Fruit fly (Drosophila melanogaster) whole organism, pupa: Measurements from ENCODE around the gene CG11279.

Source experiments
- CG10348 ChIP-seq: fragments of 200-800 bp; sonication (Bioruptor generic); IDR thresholded peaks from 2 replicates; pipeline ENCODE4 v1.3.6; 2022; ENCODE audit warnings: missing biosample characterization, missing genetic modification characterization
- CG12605 ChIP-seq: fragments of 200-800 bp; sonication (Bioruptor generic); IDR thresholded peaks from 2 replicates; pipeline ENCODE4 v1.3.6; 2022; ENCODE audit warnings: missing biosample characterization, missing genetic modification characterization
- CG13204 ChIP-seq: fragments of 200-800 bp; sonication (Bioruptor generic); optimal IDR thresholded peaks from 2 replicates; lab custom pipeline; 2018; ENCODE audit warnings: missing biosample characterization, mild to moderate bottlenecking, missing genetic modification characterization, moderate library complexity
- CG14655 ChIP-seq: fragments of 200-800 bp; sonication (Bioruptor generic); optimal IDR thresholded peaks from 3 replicates; lab custom pipeline; 2017; ENCODE audit warnings: mild to moderate bottlenecking, missing biosample characterization, missing genetic modification reagents, missing genetic modification characterization
- CG15710 ChIP-seq: fragments of 200-800 bp; sonication (Bioruptor generic); optimal IDR thresholded peaks from 2 replicates; lab custom pipeline; 2018; ENCODE audit warnings: missing biosample characterization, mild to moderate bottlenecking, missing genetic modification characterization, moderate library complexity
- CG17806 ChIP-seq: fragments of 200-800 bp; sonication (Bioruptor generic); optimal IDR thresholded peaks from 2 replicates; lab custom pipeline; 2018; ENCODE audit warnings: missing biosample characterization, mild to moderate bottlenecking, missing genetic modification characterization, moderate library complexity
- CG32121 ChIP-seq: fragments of 200-800 bp; sonication (Bioruptor generic); IDR thresholded peaks from 2 replicates; pipeline ENCODE4 v1.3.6; 2022; ENCODE audit warnings: missing biosample characterization, missing genetic modification characterization
- CG34367 ChIP-seq: fragments of 200-800 bp; sonication (Bioruptor generic); optimal IDR thresholded peaks from 2 replicates; lab custom pipeline; 2018; ENCODE audit warnings: missing biosample characterization, mild to moderate bottlenecking, missing genetic modification characterization
- CG4496 ChIP-seq: fragments of 200-800 bp; sonication (Bioruptor generic); IDR thresholded peaks from 3 replicates; pipeline ENCODE4 v1.3.6; 2022; ENCODE audit warnings: missing biosample characterization, missing genetic modification characterization
- CG8159 ChIP-seq: fragments of 200-800 bp; sonication (Bioruptor generic); optimal IDR thresholded peaks from 3 replicates; lab custom pipeline; 2018; ENCODE audit warnings: missing biosample characterization, mild to moderate bottlenecking, missing genetic modification characterization, moderate library complexity
- CG8301 ChIP-seq: fragments of 200-800 bp; sonication (Bioruptor generic); optimal IDR thresholded peaks from 2 replicates; lab custom pipeline; 2018; ENCODE audit warnings: missing biosample characterization, mild to moderate bottlenecking, missing genetic modification characterization
- CG9948 ChIP-seq: fragments of 200-800 bp; sonication (Bioruptor generic); optimal IDR thresholded peaks from 2 replicates; lab custom pipeline; 2018; ENCODE audit warnings: missing biosample characterization, mild to moderate bottlenecking, missing genetic modification characterization, moderate library complexity
- D1 ChIP-seq: fragments of 200-800 bp; sonication (Bioruptor generic); optimal IDR thresholded peaks from 2 replicates; lab custom pipeline; 2018; ENCODE audit warnings: missing biosample characterization, mild to moderate bottlenecking, missing genetic modification characterization, moderate library complexity
- EcR ChIP-seq: fragments of 200-800 bp; sonication (Bioruptor generic); optimal IDR thresholded peaks from 3 replicates; lab custom pipeline; 2019; ENCODE audit warnings: missing biosample characterization, missing genetic modification characterization, mild to moderate bottlenecking, moderate library complexity, missing genetic modification reagents
- Ets98B ChIP-seq: fragments of 200-800 bp; sonication (Bioruptor generic); IDR thresholded peaks from 2 replicates; pipeline ENCODE4 v1.3.6; 2022; ENCODE audit warnings: missing biosample characterization, missing genetic modification characterization
- Pif1A ChIP-seq: fragments of 200-800 bp; sonication (Bioruptor generic); optimal IDR thresholded peaks from 3 replicates; lab custom pipeline; 2016; ENCODE audit warnings: missing biosample characterization, missing genetic modification characterization
- Pif1B ChIP-seq: fragments of 200-800 bp; sonication (Bioruptor generic); optimal IDR thresholded peaks from 3 replicates; lab custom pipeline; 2016; ENCODE audit warnings: missing biosample characterization, missing genetic modification characterization
- Snoo ChIP-seq: fragments of 200-800 bp; sonication (Bioruptor generic); optimal IDR thresholded peaks from 3 replicates; lab custom pipeline; 2017; ENCODE audit warnings: missing biosample characterization, mild to moderate bottlenecking, missing genetic modification characterization, inconsistent platforms
- fd96Ca ChIP-seq: fragments of 200-800 bp; sonication (Bioruptor generic); IDR thresholded peaks from 3 replicates; pipeline ENCODE4 v1.3.6; 2022; ENCODE audit warnings: missing biosample characterization, missing genetic modification characterization
- gl ChIP-seq: fragments of 200-800 bp; sonication (Bioruptor generic); optimal IDR thresholded peaks from 2 replicates; lab custom pipeline; 2018; ENCODE audit warnings: missing biosample characterization, mild to moderate bottlenecking, missing genetic modification characterization
- rn ChIP-seq: fragments of 200-800 bp; sonication (Bioruptor generic); IDR thresholded peaks from 2 replicates; pipeline ENCODE4 v1.3.6; 2022; ENCODE audit warnings: missing biosample characterization, missing genetic modification characterization

The CG11279 gene

dm6 chr3L:13058429-13058828 is 11.7 kb downstream of the CG11279 start:
- TF ChIP-seq EcR (GFP tag; lab: Kevin White, UChicago) = no peak
- no peak for TF ChIP-seq CG32121 (GFP tag; lab: Robert Waterston, UW)
- TF ChIP-seq CG15710 = no peak
- TF ChIP-seq D1 (tag; lab: Kevin White, UChicago) = no peak
- no peak for TF ChIP-seq fd96Ca (GFP tag; lab: Robert Waterston, UW)
- no peak for TF ChIP-seq CG12605 (GFP tag; lab: Robert Waterston, UW)
- TF ChIP-seq Ets98B (GFP tag; lab: Robert Waterston, UW) = no peak
- TF ChIP-seq rn (GFP tag; lab: Robert Waterston, UW) = no peak
- TF ChIP-seq CG14655 = no peak
- no peak for TF ChIP-seq CG8301
- TF ChIP-seq CG4496 (GFP tag; lab: Robert Waterston, UW) = no peak
- TF ChIP-seq CG34367 (tag; lab: Kevin White, UChicago) = no peak
- TF ChIP-seq CG13204 (GFP tag; lab: Kevin White, UChicago) = no peak
- no peak for TF ChIP-seq Pif1B (GFP tag; lab: Kevin White, UChicago)
- TF ChIP-seq CG8159 (tag; lab: Kevin White, UChicago) = no peak
- no peak for TF ChIP-seq CG9948 (tag; lab: Kevin White, UChicago)

- TF ChIP-seq gl (no peak), CG34367 (tag; lab: Kevin White, UChicago) (no peak), CG10348 (no peak), CG15710 (no peak), Ets98B (GFP tag; lab: Robert Waterston, UW) (no peak), CG14655 (no peak)
Observed at dm6 chr3L:13061322-13061809, 14.6 kb downstream of the CG11279 start, which contains the start of the genes CG14115 and CG34428. Gene CG14115, minus strand, starts transcription at chr3L:13061422. Gene CG34428, plus strand, starts transcription at chr3L:13061759.

dm6 chr3L:13062746-13063145 is 16.0 kb downstream of the CG11279 start, which contains the start of gene CG34429:
Gene CG34429, plus strand, starts transcription at chr3L:13063046.
- TF ChIP-seq CG10348 (no peak), CG32121 (GFP tag; lab: Robert Waterston, UW) (no peak), CG8159 (tag; lab: Kevin White, UChicago) (no peak), Snoo (no peak), Ets98B (GFP tag; lab: Robert Waterston, UW) (no peak), EcR (GFP tag; lab: Kevin White, UChicago) (no peak), CG14655 (no peak), fd96Ca (GFP tag; lab: Robert Waterston, UW) (no peak), Pif1B (GFP tag; lab: Kevin White, UChicago) (no peak), CG8301 (no peak), gl (no peak), CG15710 (no peak), CG17806 (no peak), CG4496 (GFP tag; lab: Robert Waterston, UW) (no peak), CG34367 (tag; lab: Kevin White, UChicago) (no peak), CG12605 (GFP tag; lab: Robert Waterston, UW) (no peak), D1 (tag; lab: Kevin White, UChicago) (no peak), Pif1A (GFP tag; lab: Kevin White, UChicago) (no peak), CG9948 (tag; lab: Kevin White, UChicago) (no peak), rn (GFP tag; lab: Robert Waterston, UW) (no peak)
- TF ChIP-seq, all 21 proteins: peak for 0

- TF ChIP-seq CG13204 (GFP tag; lab: Kevin White, UChicago) = no peak
- no peak for TF ChIP-seq CG17806
- TF ChIP-seq EcR (GFP tag; lab: Kevin White, UChicago) = no peak
- TF ChIP-seq CG15710 = no peak
- no peak for TF ChIP-seq fd96Ca (GFP tag; lab: Robert Waterston, UW)
- no peak for TF ChIP-seq gl
- no peak for TF ChIP-seq CG10348
- TF ChIP-seq Pif1B (GFP tag; lab: Kevin White, UChicago) = no peak
- no peak for TF ChIP-seq Snoo
- TF ChIP-seq CG9948 (tag; lab: Kevin White, UChicago) = no peak
- TF ChIP-seq CG14655 = no peak
- TF ChIP-seq CG32121 (GFP tag; lab: Robert Waterston, UW) = no peak
- TF ChIP-seq CG4496 (GFP tag; lab: Robert Waterston, UW) = no peak
- TF ChIP-seq rn (GFP tag; lab: Robert Waterston, UW) = no peak
- TF ChIP-seq CG8159 (tag; lab: Kevin White, UChicago) = no peak
- no peak for TF ChIP-seq Ets98B (GFP tag; lab: Robert Waterston, UW)
- TF ChIP-seq D1 (tag; lab: Kevin White, UChicago) = no peak
- no peak for TF ChIP-seq Pif1A (GFP tag; lab: Kevin White, UChicago)
Observed at dm6 chr3L:13064346-13064745, 17.6 kb downstream of the CG11279 start.

dm6 chr3L:13064935-13065334 is 18.2 kb downstream of the CG11279 start:
- TF ChIP-seq CG4496 (GFP tag; lab: Robert Waterston, UW) = no peak
- no peak for TF ChIP-seq Snoo
- no peak for TF ChIP-seq rn (GFP tag; lab: Robert Waterston, UW)

dm6 chr3L:13065619-13066018 is 18.8 kb downstream of the CG11279 start:
- TF ChIP-seq D1 (tag; lab: Kevin White, UChicago) = no peak
- TF ChIP-seq CG12605 (GFP tag; lab: Robert Waterston, UW) = no peak
- no peak for TF ChIP-seq CG34367 (tag; lab: Kevin White, UChicago)
- no peak for TF ChIP-seq CG9948 (tag; lab: Kevin White, UChicago)
- no peak for TF ChIP-seq CG17806
- no peak for TF ChIP-seq CG14655
- TF ChIP-seq CG8301 = no peak
- no peak for TF ChIP-seq CG4496 (GFP tag; lab: Robert Waterston, UW)
- no peak for TF ChIP-seq fd96Ca (GFP tag; lab: Robert Waterston, UW)
- no peak for TF ChIP-seq EcR (GFP tag; lab: Kevin White, UChicago)
- TF ChIP-seq Pif1A (GFP tag; lab: Kevin White, UChicago) = no peak
- TF ChIP-seq CG15710 = no peak
- no peak for TF ChIP-seq CG8159 (tag; lab: Kevin White, UChicago)
- no peak for TF ChIP-seq CG10348
- no peak for TF ChIP-seq CG13204 (GFP tag; lab: Kevin White, UChicago)
- no peak for TF ChIP-seq Pif1B (GFP tag; lab: Kevin White, UChicago)
- no peak for TF ChIP-seq CG32121 (GFP tag; lab: Robert Waterston, UW)
